Fruit fly (Drosophila melanogaster) Kc167 (cell line): ENCODE data around the gene CstF64.

Source experiments
- Myc ChIP-seq: fragments of >200 bp; optimal IDR thresholded peaks from 2 replicates; lab custom pipeline; 2017; ENCODE audit warnings: missing external identifiers
- Sin3A ChIP-seq: fragments of >200 bp; optimal IDR thresholded peaks from 2 replicates; lab custom pipeline; 2018; ENCODE audit warnings: missing external identifiers
- h ChIP-seq: fragments of >200 bp; optimal IDR thresholded peaks from 3 replicates; lab custom pipeline; 2018; ENCODE audit warnings: missing external identifiers
- insv ChIP-seq: fragments of >200 bp; optimal IDR thresholded peaks from 3 replicates; lab custom pipeline; 2018; ENCODE audit warnings: missing external identifiers
- psq ChIP-seq: fragments of >200 bp; optimal IDR thresholded peaks from 2 replicates; lab custom pipeline; 2017; ENCODE audit warnings: missing external identifiers
- ttk ChIP-seq: sonication (Bioruptor generic); optimal IDR thresholded peaks from 2 replicates; lab custom pipeline; 2017; ENCODE audit warnings: missing external identifiers

- TF ChIP-seq insv (lab: Kevin White, UChicago) (no peak), Sin3A (lab: Kevin White, UChicago) (no peak), psq (no peak), Myc (no peak), ttk (no peak), h (no peak)
Measured at dm6 chr3R:18698855-18699569, 39.6 kb downstream of the CstF64 start.
